Worm (Caenorhabditis elegans) whole organism, L4/young adult: ENCODE results near the gene cyp-35A3.

ENCODE experiments used
- W03F9.2 ChIP-seq: fragments of 150-350 bp; optimal IDR thresholded peaks from 2 replicates; lab custom pipeline; 2014; ENCODE audit warnings: missing biosample characterization, missing genetic modification characterization
- dao-5 ChIP-seq: sonication (generic microtip); optimal IDR thresholded peaks from 2 replicates; lab custom pipeline; 2016; ENCODE audit warnings: missing genotype, missing genetic modification characterization, moderate library complexity, missing compliant biosample characterization
- him-1 ChIP-seq: sonication (generic microtip); optimal IDR thresholded peaks from 2 replicates; lab custom pipeline; 2016; ENCODE audit warnings: missing genotype, missing genetic modification reagents, missing genetic modification characterization, missing compliant biosample characterization

The cyp-35A3 gene

DNA sequence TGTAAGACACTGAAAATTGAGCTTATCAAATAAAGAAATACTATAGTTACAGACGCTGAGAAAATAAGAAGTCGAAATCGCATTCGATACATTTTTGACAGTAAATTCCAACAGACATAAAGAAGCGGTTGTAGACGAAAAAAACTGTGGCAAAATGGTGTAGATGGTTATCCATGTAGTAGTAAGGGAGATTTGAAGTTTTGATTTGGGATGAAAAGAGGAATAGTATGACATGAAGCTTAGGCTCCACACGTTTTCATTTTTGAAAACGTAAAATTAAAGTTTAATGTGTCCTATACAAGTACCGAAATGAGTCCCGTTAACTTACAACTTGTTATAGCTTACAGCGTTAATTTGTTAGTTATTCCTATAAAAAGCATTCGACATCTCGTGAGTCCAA, 28.4 kb upstream of the cyp-35A3 start, which contains the start of gene K09D9.9:
TSS of gene K09D9.9 (minus strand) at position 101 of the 400 bp plus-strand sequence.
- no peak for TF ChIP-seq dao-5 (tag; lab: Kevin White, UChicago)
- TF ChIP-seq him-1 (tag; lab: Kevin White, UChicago), result no peak
- no peak for TF ChIP-seq W03F9.2 (tag; lab: Kevin White, UChicago)

DNA sequence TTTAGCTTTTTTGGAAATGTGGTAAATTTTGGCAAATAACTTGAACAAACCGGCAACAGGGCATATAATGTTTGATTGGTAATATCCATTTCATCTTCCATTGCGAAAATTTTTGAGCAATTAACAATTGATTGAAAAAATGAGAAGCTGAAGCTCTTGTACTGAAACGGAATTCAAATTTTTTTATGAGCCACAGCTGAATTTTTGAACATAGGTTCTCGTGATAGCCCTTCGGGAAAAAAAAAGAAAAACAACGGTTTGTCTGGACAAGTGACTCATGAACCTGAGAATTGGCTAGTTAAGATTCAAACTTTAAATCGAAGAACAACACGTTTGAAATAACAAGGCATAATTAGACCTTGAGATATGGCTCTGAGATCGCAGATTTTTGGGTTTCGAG, 26.6 kb upstream of the cyp-35A3 start, which contains the start of gene srx-62:
TSS of gene srx-62 (minus strand) at position 101 of the 400 bp plus-strand sequence.
- no peak for TF ChIP-seq him-1 (tag; lab: Kevin White, UChicago)
- no peak for TF ChIP-seq W03F9.2 (tag; lab: Kevin White, UChicago)
- no peak for TF ChIP-seq dao-5 (tag; lab: Kevin White, UChicago)

ce11 chrV:4004577-4004976, 17.8 kb upstream of the cyp-35A3 start:
- TF ChIP-seq dao-5 (tag; lab: Kevin White, UChicago) (no peak), W03F9.2 (tag; lab: Kevin White, UChicago) (no peak), him-1 (tag; lab: Kevin White, UChicago) (no peak)

ce11 chrV:4005219-4005618, 17.2 kb upstream of the cyp-35A3 start, which contains the start of gene srh-8:
srh-8 (plus strand) TSS chrV:4005519.
- TF ChIP-seq dao-5 (tag; lab: Kevin White, UChicago), result no peak
- TF ChIP-seq W03F9.2 (tag; lab: Kevin White, UChicago), result no peak
- no peak for TF ChIP-seq him-1 (tag; lab: Kevin White, UChicago)

ce11 chrV:4007927-4008326, 14.5 kb upstream of the cyp-35A3 start, which contains the start of gene srh-7:
srh-7 (plus strand) TSS chrV:4008227.
- TF ChIP-seq dao-5 (tag; lab: Kevin White, UChicago), result no peak
- TF ChIP-seq him-1 (tag; lab: Kevin White, UChicago), result no peak
- no peak for TF ChIP-seq W03F9.2 (tag; lab: Kevin White, UChicago)

DNA sequence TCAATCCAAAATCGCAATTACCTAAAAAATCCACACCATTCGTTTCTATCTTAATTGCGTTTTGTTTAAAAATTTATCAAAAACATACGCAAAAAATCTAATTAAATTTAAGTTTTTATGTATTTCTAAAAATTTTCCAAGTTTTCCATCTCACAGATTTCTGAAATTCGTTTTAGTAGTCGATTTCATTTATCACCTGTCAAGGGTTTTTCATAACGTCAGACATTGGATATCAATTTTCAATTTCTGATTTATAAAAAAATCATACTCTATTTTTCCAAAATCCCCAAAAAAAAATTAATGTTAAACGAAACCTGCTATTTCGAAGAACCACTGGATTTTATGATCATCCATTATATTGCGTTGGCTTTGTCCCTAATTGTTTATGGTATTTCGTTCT, 12.2 kb upstream of the cyp-35A3 start, which contains the start of gene srh-4:
TSS of gene srh-4 (plus strand) at position 301 of the 400 bp plus-strand sequence.
- TF ChIP-seq dao-5 (tag; lab: Kevin White, UChicago) (no peak), him-1 (tag; lab: Kevin White, UChicago) (no peak), W03F9.2 (tag; lab: Kevin White, UChicago) (no peak)

- TF ChIP-seq him-1 (tag; lab: Kevin White, UChicago) (no peak), dao-5 (tag; lab: Kevin White, UChicago) (no peak), W03F9.2 (tag; lab: Kevin White, UChicago) (no peak)
Measured at ce11 chrV:4016780-4017179, 5.6 kb upstream of the cyp-35A3 start, which contains the start of gene srw-89. srw-89 (plus strand) TSS chrV:4017080.

DNA sequence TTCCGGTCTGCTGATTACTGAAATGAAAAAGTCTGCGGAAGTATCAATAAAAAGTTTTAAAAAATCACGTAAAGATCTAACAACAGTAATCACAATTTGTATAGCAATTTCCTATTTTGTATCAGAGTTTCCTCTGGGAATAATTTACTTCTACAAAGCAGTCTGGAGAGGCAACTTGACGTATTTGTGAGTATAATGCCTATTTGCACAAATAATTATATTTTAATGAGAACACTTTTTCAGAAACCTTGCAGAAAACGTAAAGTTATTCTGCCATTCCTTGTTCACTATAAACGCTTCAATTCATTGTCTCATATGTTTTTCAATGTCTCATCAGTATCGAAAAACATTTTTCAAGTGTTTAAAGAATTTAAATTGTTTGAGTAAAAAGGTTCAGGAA, 3.8 kb upstream of the cyp-35A3 start:
- TF ChIP-seq him-1 (tag; lab: Kevin White, UChicago), result no peak
- no peak for TF ChIP-seq dao-5 (tag; lab: Kevin White, UChicago)
- TF ChIP-seq W03F9.2 (tag; lab: Kevin White, UChicago), result no peak

DNA sequence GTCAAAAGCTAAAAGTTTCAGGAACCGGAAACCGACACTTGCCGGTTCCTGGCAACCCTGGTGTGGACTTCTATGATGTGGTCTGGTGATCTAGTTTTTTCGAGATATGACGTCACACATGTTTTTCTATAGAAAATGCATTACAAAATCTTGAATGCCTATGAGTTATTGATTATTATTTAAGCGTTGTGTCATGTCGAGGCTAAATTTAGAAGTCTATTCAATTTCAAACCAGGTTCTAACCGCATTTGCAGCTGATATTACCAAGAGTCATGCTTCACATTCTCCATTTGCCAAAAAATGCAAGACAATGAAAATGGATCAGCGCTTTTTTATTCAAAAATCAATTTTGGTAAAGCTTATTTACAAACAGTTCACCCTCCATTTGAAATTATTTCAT, 3.2 kb upstream of the cyp-35A3 start, which contains the start of gene K09D9.3:
TSS of gene K09D9.3 (plus strand) at position 301 of the 400 bp plus-strand sequence.
- TF ChIP-seq W03F9.2 (tag; lab: Kevin White, UChicago) (no peak), dao-5 (tag; lab: Kevin White, UChicago) (no peak), him-1 (tag; lab: Kevin White, UChicago) (no peak)

DNA sequence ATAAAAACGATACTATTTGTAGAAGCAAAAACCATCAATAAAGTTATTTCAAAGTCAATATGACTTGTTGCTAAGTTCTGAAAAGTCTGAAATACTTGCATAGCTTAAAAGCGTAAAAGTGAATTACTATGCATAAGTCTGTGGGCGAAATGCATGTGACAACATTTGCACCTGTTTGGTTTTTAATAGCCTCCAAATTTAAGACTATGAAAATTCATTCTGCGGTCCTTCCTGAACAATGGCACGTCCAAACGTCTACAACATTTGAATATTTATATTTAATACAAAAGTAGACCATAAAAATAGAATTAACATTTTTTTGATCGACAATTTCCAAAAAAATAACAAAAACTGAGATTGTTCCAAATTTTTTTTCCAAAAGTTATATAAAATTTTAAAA, 633 bp upstream of the cyp-35A3 start, which contains the start of gene K09D9.14:
TSS of gene K09D9.14 (minus strand) at position 101 of the 400 bp plus-strand sequence.
- no peak for TF ChIP-seq W03F9.2 (tag; lab: Kevin White, UChicago)

DNA sequence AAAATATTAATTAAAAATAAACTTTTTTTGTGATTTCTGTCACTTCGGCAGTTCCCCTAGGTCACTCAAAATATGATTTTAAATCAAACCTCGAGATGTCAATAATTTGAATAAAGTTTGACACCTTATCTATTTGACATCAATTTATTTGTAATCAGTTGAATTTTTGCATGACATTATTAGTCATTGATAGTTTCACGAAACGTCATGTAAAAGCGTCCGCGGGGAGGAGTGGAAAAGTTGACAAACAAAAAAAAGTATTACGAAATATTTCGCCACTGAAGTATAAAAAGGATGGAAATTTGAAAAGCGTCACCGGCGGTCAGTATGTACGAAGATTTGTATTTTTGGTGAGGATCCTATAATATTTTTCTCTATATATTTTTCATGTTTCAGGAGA, 2.4 kb downstream of the cyp-35A3 start, which contains the start of gene K09D9.1:
TSS of gene K09D9.1 (plus strand) at position 271 of the 400 bp plus-strand sequence.
- no peak for TF ChIP-seq him-1 (tag; lab: Kevin White, UChicago)
- no peak for TF ChIP-seq W03F9.2 (tag; lab: Kevin White, UChicago)
- no peak for TF ChIP-seq dao-5 (tag; lab: Kevin White, UChicago)

ce11 chrV:4029627-4030026, 7.2 kb downstream of the cyp-35A3 start:
- no peak for TF ChIP-seq him-1 (tag; lab: Kevin White, UChicago)
- TF ChIP-seq W03F9.2 (tag; lab: Kevin White, UChicago), result no peak
- TF ChIP-seq dao-5 (tag; lab: Kevin White, UChicago), result no peak

ce11 chrV:4031319-4031718, 8.9 kb downstream of the cyp-35A3 start, which contains the start of gene cyp-35A4:
cyp-35A4 (plus strand) TSS chrV:4031619.
- TF ChIP-seq him-1 (tag; lab: Kevin White, UChicago) (no peak), dao-5 (tag; lab: Kevin White, UChicago) (no peak), W03F9.2 (tag; lab: Kevin White, UChicago) (no peak)

- no peak for TF ChIP-seq W03F9.2 (tag; lab: Kevin White, UChicago)
- TF ChIP-seq dao-5 (tag; lab: Kevin White, UChicago), result no peak
- TF ChIP-seq him-1 (tag; lab: Kevin White, UChicago), result no peak
Measured at ce11 chrV:4034303-4034702, 11.9 kb downstream of the cyp-35A3 start, which contains the start of gene C49G7.7. C49G7.7 (plus strand) TSS chrV:4034476.
